Fruit fly (Drosophila melanogaster) whole organism, adult: Measurements from ENCODE around the gene CG15480.

Source experiments
- CG11617 ChIP-seq: fragments of 200-800 bp; sonication (Bioruptor generic); optimal IDR thresholded peaks from 2 replicates; lab custom pipeline; 2017; ENCODE audit warnings: mild to moderate bottlenecking, missing biosample characterization, missing genetic modification reagents, missing genetic modification characterization
- CG12768 ChIP-seq: fragments of 200-800 bp; sonication (Bioruptor generic); optimal IDR thresholded peaks from 2 replicates; lab custom pipeline; 2017; ENCODE audit warnings: missing biosample characterization, missing genetic modification characterization, mild to moderate bottlenecking, moderate library complexity, missing genetic modification reagents
- CG14711 ChIP-seq: fragments of 200-800 bp; sonication (Bioruptor generic); optimal IDR thresholded peaks from 2 replicates; lab custom pipeline; 2018; ENCODE audit warnings: missing biosample characterization, mild to moderate bottlenecking, missing genetic modification characterization, moderate library complexity
- CG1620 ChIP-seq: fragments of 200-800 bp; sonication (Bioruptor generic); optimal IDR thresholded peaks from 2 replicates; lab custom pipeline; 2016; ENCODE audit warnings: missing biosample characterization, missing genetic modification characterization
- CG33017 ChIP-seq: fragments of 200-800 bp; sonication (Bioruptor generic); optimal IDR thresholded peaks from 2 replicates; lab custom pipeline; 2018; ENCODE audit warnings: missing biosample characterization, mild to moderate bottlenecking, missing genetic modification characterization, moderate library complexity
- CG5204 ChIP-seq: fragments of 200-800 bp; sonication (Bioruptor generic); optimal IDR thresholded peaks from 2 replicates; lab custom pipeline; 2016; ENCODE audit warnings: missing biosample characterization, missing genetic modification characterization
- CG7045 ChIP-seq: fragments of 200-800 bp; sonication (Bioruptor generic); optimal IDR thresholded peaks from 2 replicates; lab custom pipeline; 2017; ENCODE audit warnings: missing biosample characterization, mild to moderate bottlenecking, missing genetic modification characterization
- CG7101 ChIP-seq: fragments of 200-800 bp; sonication (Bioruptor generic); optimal IDR thresholded peaks from 2 replicates; lab custom pipeline; 2018; ENCODE audit warnings: missing biosample characterization, mild to moderate bottlenecking, missing genetic modification characterization, moderate library complexity
- Clk ChIP-seq: fragments of 200-800 bp; sonication (Bioruptor generic); optimal IDR thresholded peaks from 2 replicates; lab custom pipeline; 2017; ENCODE audit warnings: missing biosample characterization, missing genetic modification characterization
- Crg-1 ChIP-seq: fragments of 200-800 bp; sonication (Bioruptor generic); optimal IDR thresholded peaks from 2 replicates; lab custom pipeline; 2016; ENCODE audit warnings: missing biosample characterization, missing genetic modification characterization
- Hr96 ChIP-seq: fragments of 200-800 bp; sonication (Bioruptor generic); optimal IDR thresholded peaks from 2 replicates; lab custom pipeline; 2016; ENCODE audit warnings: missing biosample characterization, missing genetic modification characterization
- Mnt ChIP-seq: fragments of 200-800 bp; sonication (Bioruptor generic); optimal IDR thresholded peaks from 2 replicates; lab custom pipeline; 2016; ENCODE audit warnings: missing biosample characterization, mild to moderate bottlenecking, missing genetic modification characterization
- bab1 ChIP-seq: fragments of 200-800 bp; sonication (Bioruptor generic); optimal IDR thresholded peaks from 3 replicates; lab custom pipeline; 2019; ENCODE audit warnings: missing biosample characterization, mild to moderate bottlenecking, missing genetic modification characterization, moderate library complexity
- cic ChIP-seq: fragments of 200-800 bp; sonication (Bioruptor generic); optimal IDR thresholded peaks from 2 replicates; lab custom pipeline; 2017; ENCODE audit warnings: missing biosample characterization, mild to moderate bottlenecking, missing genetic modification characterization, moderate library complexity
- cnc ChIP-seq, 2 experiments: fragments of >200 bp; optimal IDR thresholded peaks; 2 replicates each; lab custom pipeline; 2017
- kay ChIP-seq: fragments of 200-800 bp; sonication (Bioruptor generic); peaks from one replicate; lab custom pipeline; 2016; ENCODE audit warnings: missing biosample characterization, missing genetic modification characterization, borderline replicate concordance
- ovo ChIP-seq: fragments of 200-800 bp; sonication (Bioruptor generic); optimal IDR thresholded peaks from 2 replicates; lab custom pipeline; 2016; ENCODE audit warnings: missing biosample characterization, missing genetic modification characterization
- pad ChIP-seq: fragments of 200-800 bp; sonication (Bioruptor generic); optimal IDR thresholded peaks from 3 replicates; lab custom pipeline; 2017; ENCODE audit warnings: missing biosample characterization, missing genetic modification characterization, mild to moderate bottlenecking, moderate library complexity, missing genetic modification reagents
- tj ChIP-seq: fragments of 200-800 bp; sonication (Bioruptor generic); optimal IDR thresholded peaks from 3 replicates; lab custom pipeline; 2017; ENCODE audit warnings: missing biosample characterization, mild to moderate bottlenecking, missing genetic modification characterization, moderate library complexity
- toe ChIP-seq: fragments of 200-800 bp; sonication (Bioruptor generic); optimal IDR thresholded peaks from 2 replicates; lab custom pipeline; 2016; ENCODE audit warnings: missing biosample characterization, missing genetic modification characterization

CG15480 gene

dm6 chr2L:13206077-13206668 lies 18.9 kb downstream of the CG15480 start:
- peak; percentile 22 for TF ChIP-seq CG11617 (GFP tag; lab: Kevin White, UChicago)
- TF ChIP-seq toe (GFP tag; lab: Kevin White, UChicago) = peak; percentile 1
- TF ChIP-seq ovo (GFP tag; lab: Kevin White, UChicago) = no peak
- TF ChIP-seq cic (GFP tag; lab: Kevin White, UChicago) = peak; percentile 99
- peak; percentile 41 for TF ChIP-seq CG1620 (GFP tag; lab: Kevin White, UChicago)
- TF ChIP-seq pad (GFP tag; lab: Kevin White, UChicago) = peak; percentile 72
- TF ChIP-seq Clk = no peak
- TF ChIP-seq kay (GFP tag; lab: Kevin White, UChicago) = no peak
- TF ChIP-seq bab1 (GFP tag; lab: Kevin White, UChicago) = peak; percentile 23
- peak; percentile 63 for TF ChIP-seq Mnt
- TF ChIP-seq tj (GFP tag; lab: Kevin White, UChicago) = peak; percentile 30
- TF ChIP-seq CG7101 (tag; lab: Kevin White, UChicago) = peak; percentile 51
- peak; percentile 43 for TF ChIP-seq CG14711 (tag; lab: Kevin White, UChicago)
- peak; percentile 79 for TF ChIP-seq CG7045 (GFP tag; lab: Kevin White, UChicago)
- no peak for TF ChIP-seq CG5204
- peak; percentile 78 for TF ChIP-seq CG33017 (tag; lab: Kevin White, UChicago)
- peak; percentile 93 for TF ChIP-seq CG12768 (GFP tag; lab: Kevin White, UChicago)
- TF ChIP-seq Crg-1 (GFP tag; lab: Kevin White, UChicago) = peak; percentile 40
- TF ChIP-seq cnc (optimal IDR thresholded peaks at IDR 0.05; lab: Kevin White, UChicago) = no peak
- no peak for TF ChIP-seq Hr96

- TF ChIP-seq Crg-1 (GFP tag; lab: Kevin White, UChicago) (peak; percentile 31), CG7101 (tag; lab: Kevin White, UChicago) (no peak), cnc (optimal IDR thresholded peaks at IDR 0.05; lab: Kevin White, UChicago) (no peak), CG5204 (no peak), CG1620 (GFP tag; lab: Kevin White, UChicago) (peak; percentile 40), tj (GFP tag; lab: Kevin White, UChicago) (peak; percentile 48), Clk (no peak), bab1 (GFP tag; lab: Kevin White, UChicago) (no peak), Hr96 (no peak), CG7045 (GFP tag; lab: Kevin White, UChicago) (peak; percentile 57), CG11617 (GFP tag; lab: Kevin White, UChicago) (peak; percentile 15), cic (GFP tag; lab: Kevin White, UChicago) (peak; percentile 54), kay (GFP tag; lab: Kevin White, UChicago) (no peak), ovo (GFP tag; lab: Kevin White, UChicago) (no peak), Mnt (peak; percentile 72), toe (GFP tag; lab: Kevin White, UChicago) (no peak), CG14711 (tag; lab: Kevin White, UChicago) (peak; percentile 36), CG12768 (GFP tag; lab: Kevin White, UChicago) (peak; percentile 64), pad (GFP tag; lab: Kevin White, UChicago) (peak; percentile 22), CG33017 (tag; lab: Kevin White, UChicago) (peak; percentile 30)
Observed at dm6 chr2L:13205256-13205655, 19.8 kb downstream of the CG15480 start.

dm6 chr2L:13204151-13204550 lies 20.9 kb downstream of the CG15480 start:
- TF ChIP-seq pad (GFP tag; lab: Kevin White, UChicago) = no peak
- TF ChIP-seq ovo (GFP tag; lab: Kevin White, UChicago) = peak; percentile 70

dm6 chr2L:13203437-13204137 lies 21.5 kb downstream of the CG15480 start, which contains the start of gene Pect:
TSS of gene Pect (plus strand) at chr2L:13203762.
- TF ChIP-seq CG7045 (GFP tag; lab: Kevin White, UChicago) (no peak), CG5204 (no peak), kay (GFP tag; lab: Kevin White, UChicago) (no peak), Hr96 (no peak), Clk (no peak), CG14711 (tag; lab: Kevin White, UChicago) (no peak), pad (GFP tag; lab: Kevin White, UChicago) (no peak), Mnt (peak; percentile 93), CG11617 (GFP tag; lab: Kevin White, UChicago) (peak; percentile 37), toe (GFP tag; lab: Kevin White, UChicago) (no peak), tj (GFP tag; lab: Kevin White, UChicago) (peak; percentile 44), ovo (GFP tag; lab: Kevin White, UChicago) (no peak), CG33017 (tag; lab: Kevin White, UChicago) (peak; percentile 74), bab1 (GFP tag; lab: Kevin White, UChicago) (peak; percentile 12), cnc (optimal IDR thresholded peaks at IDR 0.05; lab: Kevin White, UChicago) (no peak), cic (GFP tag; lab: Kevin White, UChicago) (peak; percentile 93), Crg-1 (GFP tag; lab: Kevin White, UChicago) (peak; percentile 35), CG12768 (GFP tag; lab: Kevin White, UChicago) (peak; percentile 43), CG7101 (tag; lab: Kevin White, UChicago) (peak; percentile 81), CG1620 (GFP tag; lab: Kevin White, UChicago) (peak; percentile 37)

- no peak for TF ChIP-seq Mnt
- TF ChIP-seq CG7101 (tag; lab: Kevin White, UChicago) = no peak
- TF ChIP-seq pad (GFP tag; lab: Kevin White, UChicago) = no peak
- no peak for TF ChIP-seq CG1620 (GFP tag; lab: Kevin White, UChicago)
- no peak for TF ChIP-seq Crg-1 (GFP tag; lab: Kevin White, UChicago)
- TF ChIP-seq Clk = peak; percentile 0
- no peak for TF ChIP-seq cnc (optimal IDR thresholded peaks at IDR 0.05; lab: Kevin White, UChicago)
- no peak for TF ChIP-seq tj (GFP tag; lab: Kevin White, UChicago)
- no peak for TF ChIP-seq CG12768 (GFP tag; lab: Kevin White, UChicago)
- no peak for TF ChIP-seq Hr96
- no peak for TF ChIP-seq cic (GFP tag; lab: Kevin White, UChicago)
- no peak for TF ChIP-seq CG5204
- no peak for TF ChIP-seq kay (GFP tag; lab: Kevin White, UChicago)
- TF ChIP-seq ovo (GFP tag; lab: Kevin White, UChicago) = peak; percentile 33
- peak; percentile 55 for TF ChIP-seq CG11617 (GFP tag; lab: Kevin White, UChicago)
- TF ChIP-seq bab1 (GFP tag; lab: Kevin White, UChicago) = peak; percentile 41
- TF ChIP-seq CG14711 (tag; lab: Kevin White, UChicago) = peak; percentile 67
- no peak for TF ChIP-seq toe (GFP tag; lab: Kevin White, UChicago)
- peak; percentile 35 for TF ChIP-seq CG7045 (GFP tag; lab: Kevin White, UChicago)
- TF ChIP-seq CG33017 (tag; lab: Kevin White, UChicago) = no peak
Observed at dm6 chr2L:13202960-13203436, 22.1 kb downstream of the CG15480 start, which contains the start of gene CG16972. TSS of gene CG16972 (minus strand) at chr2L:13203295.
